Fruit fly (Drosophila melanogaster) whole organism, embryonic: ENCODE measurements around the gene Swip-1.

Experiments
- Ada2b ChIP-seq: fragments of 200-800 bp; sonication (Bioruptor generic); IDR thresholded peaks from 2 replicates; pipeline ENCODE4 v1.3.6; 2022; ENCODE audit warnings: missing biosample characterization, missing genetic modification characterization
- CG10959 ChIP-seq: fragments of 200-800 bp; sonication (Bioruptor generic); IDR thresholded peaks from 2 replicates; pipeline ENCODE4 v1.3.6; 2022; ENCODE audit warnings: missing biosample characterization, missing genetic modification characterization
- CG11723 ChIP-seq: fragments of 200-800 bp; sonication (Bioruptor generic); optimal IDR thresholded peaks from 2 replicates; lab custom pipeline; 2017; ENCODE audit warnings: missing biosample characterization, mild to moderate bottlenecking, missing genetic modification characterization
- CG13296 ChIP-seq: fragments of 200-800 bp; sonication (Bioruptor generic); optimal IDR thresholded peaks from 3 replicates; lab custom pipeline; 2018; ENCODE audit warnings: missing biosample characterization, mild to moderate bottlenecking, missing genetic modification characterization
- CG14710 ChIP-seq: fragments of 200-800 bp; sonication (Bioruptor generic); optimal IDR thresholded peaks from 3 replicates; lab custom pipeline; 2019; ENCODE audit warnings: missing biosample characterization, mild to moderate bottlenecking, missing genetic modification characterization, moderate library complexity
- CG16813 ChIP-seq: fragments of 200-800 bp; sonication (Bioruptor generic); IDR thresholded peaks from 3 replicates; pipeline ENCODE4 v1.3.6; 2022; ENCODE audit warnings: missing biosample characterization, missing genetic modification characterization; ENCODE audit not compliant: partially characterized antibody
- CG17829 ChIP-seq: fragments of 200-800 bp; optimal IDR thresholded peaks from 2 replicates; lab custom pipeline; 2019; ENCODE audit warnings: missing biosample characterization, mild to moderate bottlenecking, missing genetic modification characterization, moderate library complexity
- CG17912 ChIP-seq: fragments of 200-800 bp; sonication (Bioruptor generic); optimal IDR thresholded peaks from 2 replicates; lab custom pipeline; 2018; ENCODE audit warnings: missing biosample characterization, mild to moderate bottlenecking, missing genetic modification characterization
- CG31224 ChIP-seq: fragments of 200-800 bp; sonication (Bioruptor generic); IDR thresholded peaks from 2 replicates; pipeline ENCODE4 v1.3.6; 2022; ENCODE audit warnings: missing biosample characterization, missing genetic modification characterization
- CG31388 ChIP-seq: fragments of 200-800 bp; sonication (Bioruptor generic); optimal IDR thresholded peaks from 2 replicates; lab custom pipeline; 2016; ENCODE audit warnings: missing biosample characterization, missing genetic modification characterization
- CG3726 ChIP-seq: fragments of 200-800 bp; sonication (Bioruptor generic); IDR thresholded peaks from 3 replicates; pipeline ENCODE4, ENCODE4 v1.3.6; 2022; ENCODE audit warnings: missing biosample characterization, missing genetic modification characterization
- CG5180 ChIP-seq: fragments of 200-800 bp; sonication (Bioruptor generic); optimal IDR thresholded peaks from 3 replicates; lab custom pipeline; 2017; ENCODE audit warnings: missing biosample characterization, missing genetic modification characterization, mild to moderate bottlenecking, moderate library complexity, missing genetic modification reagents
- CG7271 ChIP-seq: fragments of 200-800 bp; sonication (Bioruptor generic); optimal IDR thresholded peaks from 2 replicates; lab custom pipeline; 2018; ENCODE audit warnings: missing biosample characterization, mild to moderate bottlenecking, missing genetic modification characterization, moderate library complexity
- CG7556 ChIP-seq: fragments of 200-800 bp; sonication (Bioruptor generic); optimal IDR thresholded peaks from 2 replicates; lab custom pipeline; 2017; ENCODE audit warnings: missing biosample characterization, mild to moderate bottlenecking, missing genetic modification characterization
- CG8089 ChIP-seq: fragments of 200-800 bp; sonication (Bioruptor generic); optimal IDR thresholded peaks from 3 replicates; lab custom pipeline; 2016; ENCODE audit warnings: missing biosample characterization, missing genetic modification characterization
- CG8359 ChIP-seq: fragments of 200-800 bp; sonication (Bioruptor generic); optimal IDR thresholded peaks from 2 replicates; lab custom pipeline; 2017; ENCODE audit warnings: missing biosample characterization, mild to moderate bottlenecking, missing genetic modification characterization, borderline replicate concordance
- CG8478 ChIP-seq: fragments of >200 bp; optimal IDR thresholded peaks from 2 replicates; lab custom pipeline; 2018
- CG9932 ChIP-seq: fragments of 200-800 bp; sonication (Bioruptor generic); IDR thresholded peaks from 2 replicates; pipeline ENCODE4 v1.3.6; 2022; ENCODE audit warnings: missing biosample characterization, missing genetic modification characterization
- Ets97D ChIP-seq: fragments of 200-800 bp; sonication (Bioruptor generic); optimal IDR thresholded peaks from 3 replicates; lab custom pipeline; 2016; ENCODE audit warnings: missing biosample characterization, missing genetic modification characterization
- Fer3 ChIP-seq: fragments of 200-800 bp; sonication (Bioruptor generic); optimal IDR thresholded peaks from 2 replicates; lab custom pipeline; 2018; ENCODE audit warnings: missing biosample characterization, mild to moderate bottlenecking, missing genetic modification characterization, moderate library complexity
- HLH3B ChIP-seq: fragments of 200-800 bp; sonication (Bioruptor generic); IDR thresholded peaks from 2 replicates; pipeline ENCODE4 v1.3.6; 2022; ENCODE audit warnings: missing biosample characterization, missing genetic modification characterization
- HmgZ ChIP-seq: fragments of 200-800 bp; sonication (Bioruptor generic); optimal IDR thresholded peaks from 2 replicates; lab custom pipeline; 2018; ENCODE audit warnings: missing biosample characterization, mild to moderate bottlenecking, missing genetic modification characterization
- Hmr ChIP-seq: fragments of 200-800 bp; sonication (Bioruptor generic); optimal IDR thresholded peaks from 3 replicates; lab custom pipeline; 2017; ENCODE audit warnings: mild to moderate bottlenecking, missing biosample characterization, missing genetic modification reagents, missing genetic modification characterization
- Lhr ChIP-seq: fragments of 200-800 bp; sonication (Bioruptor generic); optimal IDR thresholded peaks from 3 replicates; lab custom pipeline; 2017; ENCODE audit warnings: mild to moderate bottlenecking, missing biosample characterization, missing genetic modification reagents, missing genetic modification characterization
- Lim3 ChIP-seq: fragments of 200-800 bp; sonication (Bioruptor generic); IDR thresholded peaks from 2 replicates; pipeline ENCODE4 v1.3.6; 2022; ENCODE audit warnings: missing biosample characterization, missing genetic modification characterization
- MESR4 ChIP-seq: fragments of 200-800 bp; sonication (Bioruptor generic); optimal IDR thresholded peaks from 2 replicates; lab custom pipeline; 2018; ENCODE audit warnings: missing biosample characterization, mild to moderate bottlenecking, missing genetic modification characterization, moderate library complexity
- NC2β ChIP-seq: fragments of 200-800 bp; sonication (Bioruptor generic); optimal IDR thresholded peaks from 2 replicates; lab custom pipeline; 2016; ENCODE audit warnings: missing biosample characterization, missing genetic modification characterization
- Oli ChIP-seq: fragments of 200-800 bp; sonication (Bioruptor generic); optimal IDR thresholded peaks from 2 replicates; lab custom pipeline; 2018; ENCODE audit warnings: missing biosample characterization, mild to moderate bottlenecking, missing genetic modification characterization, moderate library complexity
- ac ChIP-seq: fragments of 200-800 bp; sonication (Bioruptor generic); optimal IDR thresholded peaks from 3 replicates; lab custom pipeline; 2017; ENCODE audit warnings: missing biosample characterization, mild to moderate bottlenecking, missing genetic modification characterization
- ase ChIP-seq: fragments of 200-800 bp; sonication (Bioruptor generic); IDR thresholded peaks from 3 replicates; pipeline ENCODE4 v1.3.6; 2022; ENCODE audit warnings: missing biosample characterization, missing genetic modification characterization
- ato ChIP-seq: fragments of 200-800 bp; sonication (Bioruptor generic); IDR thresholded peaks from 2 replicates; pipeline ENCODE4 v1.3.6; 2022; ENCODE audit warnings: missing biosample characterization, missing genetic modification characterization; ENCODE audit not compliant: partially characterized antibody
- bigmax ChIP-seq: fragments of 200-800 bp; sonication (Bioruptor generic); optimal IDR thresholded peaks from 2 replicates; lab custom pipeline; 2018; ENCODE audit warnings: missing biosample characterization, mild to moderate bottlenecking, missing genetic modification characterization
- btn ChIP-seq: fragments of 200-800 bp; sonication (Bioruptor generic); optimal IDR thresholded peaks from 2 replicates; lab custom pipeline; 2016; ENCODE audit warnings: missing biosample characterization, missing genetic modification characterization
- corto ChIP-seq: fragments of 200-800 bp; sonication (Bioruptor generic); optimal IDR thresholded peaks from 2 replicates; lab custom pipeline; 2016; ENCODE audit warnings: missing biosample characterization, mild to moderate bottlenecking, missing genetic modification characterization, moderate library complexity
- crp ChIP-seq, 2 experiments: fragments of 200-800 bp; sonication (Bioruptor generic); optimal IDR thresholded peaks; 2 replicates in 1 of 2; 3 replicates in 1 of 2; lab custom pipeline; 2017; ENCODE audit warnings: missing biosample characterization in 2 of 2, missing genetic modification characterization in 2 of 2, mild to moderate bottlenecking in 1 of 2, moderate library complexity in 1 of 2
- disco-r ChIP-seq: fragments of 200-800 bp; sonication (Bioruptor generic); optimal IDR thresholded peaks from 2 replicates; lab custom pipeline; 2016; ENCODE audit warnings: missing biosample characterization, missing genetic modification characterization
- fu2 ChIP-seq: fragments of 200-800 bp; sonication (Bioruptor generic); optimal IDR thresholded peaks from 2 replicates; lab custom pipeline; 2016; ENCODE audit warnings: missing biosample characterization, missing genetic modification characterization
- gro ChIP-seq: fragments of 200-800 bp; sonication (Bioruptor generic); optimal IDR thresholded peaks from 2 replicates; lab custom pipeline; 2016; ENCODE audit warnings: missing biosample characterization, missing genetic modification characterization
- ham ChIP-seq: fragments of 200-800 bp; sonication (Bioruptor generic); IDR thresholded peaks from 2 replicates; pipeline ENCODE4 v1.3.6; 2022; ENCODE audit warnings: missing biosample characterization, missing genetic modification characterization
- hbn ChIP-seq: fragments of 200-800 bp; sonication (Bioruptor generic); IDR thresholded peaks from 2 replicates; pipeline ENCODE4 v1.3.6; 2022; ENCODE audit warnings: missing biosample characterization, missing genetic modification characterization; ENCODE audit not compliant: partially characterized antibody
- mirr ChIP-seq: fragments of 200-800 bp; sonication (Bioruptor generic); optimal IDR thresholded peaks from 3 replicates; lab custom pipeline; 2018; ENCODE audit warnings: missing biosample characterization, mild to moderate bottlenecking, missing genetic modification characterization
- nerfin-2 ChIP-seq: fragments of 200-800 bp; sonication (Bioruptor generic); IDR thresholded peaks from 2 replicates; pipeline ENCODE4 v1.3.6; 2022; ENCODE audit warnings: missing biosample characterization, missing genetic modification characterization; ENCODE audit not compliant: partially characterized antibody
- otp ChIP-seq: fragments of 200-800 bp; sonication (Bioruptor generic); IDR thresholded peaks from 3 replicates; pipeline ENCODE4, ENCODE4 v1.3.6; 2022; ENCODE audit warnings: missing biosample characterization, missing genetic modification characterization
- pita ChIP-seq: fragments of 200-800 bp; sonication (Bioruptor generic); optimal IDR thresholded peaks from 2 replicates; lab custom pipeline; 2017; ENCODE audit warnings: missing biosample characterization, mild to moderate bottlenecking, missing genetic modification characterization
- repo ChIP-seq: fragments of 200-800 bp; sonication (Bioruptor generic); optimal IDR thresholded peaks from 2 replicates; lab custom pipeline; 2016; ENCODE audit warnings: missing biosample characterization, missing genetic modification characterization
- salm ChIP-seq: fragments of 200-800 bp; sonication (Bioruptor generic); optimal IDR thresholded peaks from 2 replicates; lab custom pipeline; 2018; ENCODE audit warnings: missing biosample characterization, mild to moderate bottlenecking, missing genetic modification characterization
- sisA ChIP-seq: fragments of 200-800 bp; sonication (Bioruptor generic); IDR thresholded peaks from 2 replicates; pipeline ENCODE4 v1.3.6; 2022; ENCODE audit warnings: missing biosample characterization, missing genetic modification characterization
- trh ChIP-seq: fragments of 200-800 bp; sonication (Bioruptor generic); optimal IDR thresholded peaks from 2 replicates; lab custom pipeline; 2016; ENCODE audit warnings: missing biosample characterization, missing genetic modification characterization
- zen2 ChIP-seq: fragments of 200-800 bp; sonication (Bioruptor generic); IDR thresholded peaks from 3 replicates; pipeline ENCODE4 v1.3.6; 2022; ENCODE audit warnings: missing biosample characterization, missing genetic modification characterization; ENCODE audit not compliant: partially characterized antibody

Swip-1 gene

dm6 chr2L:19011895-19012645 is 25.0 kb upstream of the Swip-1 start (continued):
- peak; percentile 91 for TF ChIP-seq CG7556 (GFP tag; lab: Kevin White, UChicago)
- no peak for TF ChIP-seq MESR4 (GFP tag; lab: Kevin White, UChicago)
- peak; percentile 45 for TF ChIP-seq corto
- peak; percentile 76 for TF ChIP-seq fu2 (GFP tag; lab: Kevin White, UChicago)
- peak; percentile 69 for TF ChIP-seq CG13296 (GFP tag; lab: Kevin White, UChicago)
- peak; percentile 65 for TF ChIP-seq CG5180 (GFP tag; lab: Kevin White, UChicago)
- TF ChIP-seq ato (GFP tag; lab: Robert Waterston, UW) = no peak
- TF ChIP-seq mirr = peak; percentile 88
- peak; percentile 51 for TF ChIP-seq CG14710
- TF ChIP-seq nerfin-2 (GFP tag; lab: Robert Waterston, UW) = no peak
- peak; percentile 49 for TF ChIP-seq CG8089 (GFP tag; lab: Kevin White, UChicago)
- peak; percentile 75; the same call in 2 of the 3 replicates for TF ChIP-seq otp (GFP tag; lab: Robert Waterston, UW)
- TF ChIP-seq gro (GFP tag; lab: Kevin White, UChicago) = peak; percentile 81
- TF ChIP-seq CG17912 (GFP tag; lab: Kevin White, UChicago) = no peak
- peak; percentile 3 for TF ChIP-seq disco-r (GFP tag; lab: Kevin White, UChicago)
- TF ChIP-seq Ets97D = peak; percentile 42
- peak; percentile 50 for TF ChIP-seq CG11723 (GFP tag; lab: Kevin White, UChicago)
- peak; percentile 84 for TF ChIP-seq Oli
- TF ChIP-seq NC2β (GFP tag; lab: Kevin White, UChicago) = peak; percentile 56
- TF ChIP-seq salm = peak; percentile 51
- peak in 1 of 2 experiments; percentile 24 for TF ChIP-seq crp (GFP tag; optimal IDR thresholded peaks at IDR 0.05; lab: Kevin White, UChicago)
- TF ChIP-seq ase (GFP tag; lab: Robert Waterston, UW) = peak; percentile 80
- peak; percentile 68 for TF ChIP-seq HmgZ
- TF ChIP-seq Lim3 = peak; percentile 67
- no peak for TF ChIP-seq CG10959
- TF ChIP-seq sisA (GFP tag; lab: Robert Waterston, UW) = peak; percentile 87
- peak; percentile 82 for TF ChIP-seq Fer3 (tag; lab: Kevin White, UChicago)
- TF ChIP-seq CG31388 = no peak
- peak; percentile 83 for TF ChIP-seq Ada2b (GFP tag; lab: Robert Waterston, UW)
- TF ChIP-seq repo = peak; percentile 57
- TF ChIP-seq CG3726 = peak; percentile 69; the same call in 2 of the 3 replicates
- no peak for TF ChIP-seq pita (GFP tag; lab: Kevin White, UChicago)
- TF ChIP-seq CG8478 (lab: Kevin White, UChicago) = no peak
- peak; percentile 74 for TF ChIP-seq CG9932
- TF ChIP-seq CG16813 (GFP tag; lab: Robert Waterston, UW) = no peak
- no peak for TF ChIP-seq trh (GFP tag; lab: Kevin White, UChicago)
- peak; percentile 15 for TF ChIP-seq btn
- TF ChIP-seq bigmax (GFP tag; lab: Kevin White, UChicago) = no peak
- no peak for TF ChIP-seq CG8359 (GFP tag; lab: Kevin White, UChicago)
- TF ChIP-seq HLH3B (GFP tag; lab: Robert Waterston, UW) = peak; percentile 83
- TF ChIP-seq hbn (GFP tag; lab: Robert Waterston, UW) = no peak
- peak; percentile 54; the same call in 1 of the 2 replicates for TF ChIP-seq ham (GFP tag; lab: Robert Waterston, UW)
- peak; percentile 16 for TF ChIP-seq Lhr (GFP tag; lab: Kevin White, UChicago)
- peak; percentile 93 for TF ChIP-seq Hmr (GFP tag; lab: Kevin White, UChicago)
- TF ChIP-seq CG7271 (tag; lab: Kevin White, UChicago) = no peak
- no peak for TF ChIP-seq ac (GFP tag; lab: Kevin White, UChicago)
- TF ChIP-seq CG31224 (GFP tag; lab: Robert Waterston, UW) = peak; percentile 70
- peak; percentile 67 for TF ChIP-seq CG17829 (tag; lab: Kevin White, UChicago)
- 0 out of 3 replicates have a peak, but pooled peaks have one; percentile 23 for TF ChIP-seq zen2 (GFP tag; lab: Robert Waterston, UW)
